Worm (Caenorhabditis elegans) whole organism, L1 larva: ENCODE results near the gene hal-3.
A peak's percentile ranks its signal among the peaks of the same experiment; 100 is the strongest.

Experiments used
- C34B4.2 ChIP-seq: sonication (generic microtip); optimal IDR thresholded peaks from 2 replicates; lab custom pipeline; 2017; ENCODE audit warnings: mild to moderate bottlenecking, missing genetic modification characterization, missing compliant biosample characterization
- Y116A8C.19 ChIP-seq: sonication (generic microtip); optimal IDR thresholded peaks from 2 replicates; lab custom pipeline; 2016; ENCODE audit warnings: missing compliant biosample characterization, missing genetic modification characterization, borderline replicate concordance
- alr-1 ChIP-seq: fragments of 200-800 bp; sonication (Bioruptor generic); optimal IDR thresholded peaks from 2 replicates; lab custom pipeline; 2018; ENCODE audit warnings: borderline replicate concordance, mild to moderate bottlenecking, missing genetic modification characterization, missing compliant biosample characterization
- aly-2 ChIP-seq: fragments of 150-350 bp; optimal IDR thresholded peaks from 2 replicates; lab custom pipeline; 2014; ENCODE audit warnings: missing biosample characterization, missing genetic modification characterization
- ama-1 ChIP-seq: fragments of 150-350 bp; optimal IDR thresholded peaks from 2 replicates; lab custom pipeline; 2014
- blmp-1 ChIP-seq: fragments of 150-350 bp; optimal IDR thresholded peaks from 2 replicates; lab custom pipeline; 2014; ENCODE audit warnings: missing biosample characterization, missing genetic modification characterization
- ceh-63 ChIP-seq: fragments of 200-800 bp; sonication (Bioruptor generic); optimal IDR thresholded peaks from 2 replicates; lab custom pipeline; 2018; ENCODE audit warnings: mild to moderate bottlenecking, missing genetic modification characterization, missing compliant biosample characterization
- ceh-82 ChIP-seq, 3 experiments: fragments of 150-350 bp in 1 of 3; sonication (generic microtip) in 2 of 3; optimal IDR thresholded peaks; 2 replicates each; lab custom pipeline; 2014 to 2017; ENCODE audit warnings: missing biosample characterization in 3 of 3, missing genetic modification characterization in 3 of 3
- ceh-90 ChIP-seq: sonication (generic microtip); optimal IDR thresholded peaks from 2 replicates; lab custom pipeline; 2016; ENCODE audit warnings: missing genetic modification characterization, missing compliant biosample characterization
- dpl-1 ChIP-seq, 3 experiments: fragments of 150-350 bp in 2 of 3; sonication (generic microtip) in 1 of 3; optimal IDR thresholded peaks; 2 replicates each; lab custom pipeline; 2014 to 2017; ENCODE audit warnings: missing biosample characterization in 3 of 3, missing genetic modification characterization in 3 of 3, missing genetic modification reagents in 3 of 3
- dsc-1 ChIP-seq: sonication (generic microtip); optimal IDR thresholded peaks from 2 replicates; lab custom pipeline; 2016; ENCODE audit warnings: mild to moderate bottlenecking, missing genetic modification characterization, missing compliant biosample characterization
- efl-1 ChIP-seq, 4 experiments: fragments of 150-350 bp; optimal IDR thresholded peaks in 3 of 4; peaks in 1 of 4; 1 replicate in 1 of 4; 2 replicates in 3 of 4; lab custom pipeline; 2014; ENCODE audit warnings: missing biosample characterization in 2 of 4, missing genetic modification characterization in 2 of 4, missing genetic modification reagents in 2 of 4
- efl-3 ChIP-seq: fragments of 200-800 bp; sonication (Bioruptor generic); optimal IDR thresholded peaks from 2 replicates; lab custom pipeline; 2018; ENCODE audit warnings: mild to moderate bottlenecking, missing genetic modification characterization, missing compliant biosample characterization
- egl-13 ChIP-seq: sonication (generic microtip); optimal IDR thresholded peaks from 2 replicates; lab custom pipeline; 2016; ENCODE audit warnings: missing genotype, missing genetic modification reagents, missing genetic modification characterization, missing compliant biosample characterization
- elt-3 ChIP-seq, 6 experiments: fragments of 150-350 bp in 1 of 6; sonication (generic microtip); optimal IDR thresholded peaks; 2 replicates each; lab custom pipeline; 2017 to 2018; ENCODE audit warnings: missing biosample characterization in 6 of 6, missing genetic modification characterization in 6 of 6, inconsistent platforms in 1 of 6
- fkh-10 ChIP-seq: sonication (generic microtip); optimal IDR thresholded peaks from 2 replicates; lab custom pipeline; 2017; ENCODE audit warnings: missing biosample characterization, missing genetic modification reagents, missing genetic modification characterization
- fkh-4 ChIP-seq: sonication (generic microtip); optimal IDR thresholded peaks from 2 replicates; lab custom pipeline; 2016; ENCODE audit warnings: missing compliant biosample characterization, missing genetic modification characterization, borderline replicate concordance
- fkh-8 ChIP-seq: sonication (generic microtip); optimal IDR thresholded peaks from 2 replicates; lab custom pipeline; 2016; ENCODE audit warnings: mild to moderate bottlenecking, missing genetic modification characterization, missing compliant biosample characterization
- grh-1 ChIP-seq: fragments of 200-800 bp; sonication (Bioruptor generic); IDR thresholded peaks from 2 replicates; pipeline ENCODE4 v1.3.6; 2022; ENCODE audit warnings: missing genetic modification reagents, missing genetic modification characterization, missing compliant biosample characterization
- irx-1 ChIP-seq: sonication (generic microtip); optimal IDR thresholded peaks from 2 replicates; lab custom pipeline; 2016; ENCODE audit warnings: missing genetic modification characterization, missing compliant biosample characterization
- lin-14 ChIP-seq: fragments of 200-800 bp; sonication (Bioruptor generic); optimal IDR thresholded peaks from 2 replicates; lab custom pipeline; 2018; ENCODE audit warnings: mild to moderate bottlenecking, missing genetic modification characterization, moderate library complexity, missing compliant biosample characterization
- lin-15B ChIP-seq: fragments of 150-350 bp; sonication (generic microtip); optimal IDR thresholded peaks from 3 replicates; lab custom pipeline; 2014; ENCODE audit warnings: missing biosample characterization, missing genetic modification characterization
- lsy-2 ChIP-seq, 2 experiments: fragments of 150-350 bp; optimal IDR thresholded peaks; 2 replicates each; lab custom pipeline; 2014; ENCODE audit warnings: missing biosample characterization in 2 of 2, missing genetic modification characterization in 2 of 2
- mef-2 ChIP-seq: fragments of 150-350 bp; optimal IDR thresholded peaks from 2 replicates; lab custom pipeline; 2014; ENCODE audit warnings: missing biosample characterization, missing genetic modification characterization
- mep-1 ChIP-seq: fragments of 150-350 bp; optimal IDR thresholded peaks from 2 replicates; lab custom pipeline; 2014; ENCODE audit warnings: missing biosample characterization, missing genetic modification characterization
- nhr-11 ChIP-seq: fragments of 150-350 bp; optimal IDR thresholded peaks from 2 replicates; lab custom pipeline; 2014; ENCODE audit warnings: missing biosample characterization, missing genetic modification characterization
- nhr-12 ChIP-seq: sonication (generic microtip); optimal IDR thresholded peaks from 2 replicates; lab custom pipeline; 2017; ENCODE audit warnings: missing biosample characterization, missing genetic modification characterization
- nhr-19 ChIP-seq: fragments of 200-800 bp; sonication (Bioruptor generic); conservative IDR thresholded peaks from 2 replicates; pipeline ENCODE4 v1.3.6; 2022; ENCODE audit warnings: missing genetic modification characterization, missing compliant biosample characterization
- nhr-20 ChIP-seq: sonication (generic microtip); optimal IDR thresholded peaks from 2 replicates; lab custom pipeline; 2016; ENCODE audit warnings: mild to moderate bottlenecking, missing genetic modification characterization, missing compliant biosample characterization
- nhr-28 ChIP-seq: fragments of 150-350 bp; optimal IDR thresholded peaks from 2 replicates; lab custom pipeline; 2014; ENCODE audit warnings: missing biosample characterization, missing genetic modification characterization
- nhr-71 ChIP-seq: sonication (generic microtip); optimal IDR thresholded peaks from 2 replicates; lab custom pipeline; 2016; ENCODE audit warnings: mild to moderate bottlenecking, missing genetic modification characterization, moderate library complexity, missing compliant biosample characterization
- nhr-84 ChIP-seq: sonication (generic microtip); optimal IDR thresholded peaks from 2 replicates; lab custom pipeline; 2017; ENCODE audit warnings: missing biosample characterization, missing genetic modification characterization
- nhr-85 ChIP-seq: sonication (generic microtip); peaks from one replicate; lab custom pipeline; 2016; ENCODE audit warnings: missing genetic modification characterization, inconsistent platforms, missing compliant biosample characterization
- nhr-90 ChIP-seq: sonication (generic microtip); optimal IDR thresholded peaks from 2 replicates; lab custom pipeline; 2016; ENCODE audit warnings: mild to moderate bottlenecking, missing genetic modification characterization, missing compliant biosample characterization; ENCODE audit not compliant: poor library complexity
- pax-3 ChIP-seq: fragments of 200-800 bp; sonication (Bioruptor generic); optimal IDR thresholded peaks from 2 replicates; lab custom pipeline; 2018; ENCODE audit warnings: mild to moderate bottlenecking, missing genetic modification characterization, moderate library complexity, missing compliant biosample characterization
- rnt-1 ChIP-seq: sonication (generic microtip); optimal IDR thresholded peaks from 2 replicates; lab custom pipeline; 2016; ENCODE audit warnings: mild to moderate bottlenecking, missing genetic modification characterization, moderate library complexity, missing compliant biosample characterization
- snpc-4 ChIP-seq: fragments of 150-350 bp; optimal IDR thresholded peaks from 2 replicates; lab custom pipeline; 2014; ENCODE audit warnings: missing biosample characterization, missing genetic modification characterization
- snu-23 ChIP-seq: sonication (generic microtip); optimal IDR thresholded peaks from 2 replicates; lab custom pipeline; 2016; ENCODE audit warnings: missing genetic modification characterization, missing compliant biosample characterization
- sox-4 ChIP-seq: sonication (generic microtip); optimal IDR thresholded peaks from 2 replicates; lab custom pipeline; 2016; ENCODE audit warnings: missing genetic modification characterization, missing compliant biosample characterization
- tbx-2 ChIP-seq: sonication (generic microtip); optimal IDR thresholded peaks from 2 replicates; lab custom pipeline; 2016; ENCODE audit warnings: missing genetic modification characterization, missing compliant biosample characterization
- tlp-1 ChIP-seq: fragments of 150-350 bp; optimal IDR thresholded peaks from 2 replicates; lab custom pipeline; 2014; ENCODE audit warnings: missing biosample characterization, missing genetic modification characterization
- unc-130 ChIP-seq: fragments of 150-350 bp; optimal IDR thresholded peaks from 2 replicates; lab custom pipeline; 2017; ENCODE audit warnings: missing biosample characterization, missing genetic modification characterization, inconsistent platforms
- unc-30 ChIP-seq: sonication (generic microtip); optimal IDR thresholded peaks from 2 replicates; lab custom pipeline; 2017; ENCODE audit warnings: missing biosample characterization, missing genetic modification characterization
- unc-62 ChIP-seq: fragments of 150-350 bp; optimal IDR thresholded peaks from 2 replicates; lab custom pipeline; 2014; ENCODE audit warnings: missing biosample characterization, missing genetic modification reagents, missing genetic modification characterization
- unc-86 ChIP-seq: sonication (generic microtip); optimal IDR thresholded peaks from 2 replicates; lab custom pipeline; 2016; ENCODE audit warnings: missing genetic modification characterization, missing compliant biosample characterization
- unc-98 ChIP-seq: fragments of 200-800 bp; sonication (Bioruptor generic); IDR thresholded peaks from 2 replicates; pipeline ENCODE4 v1.3.6; 2022; ENCODE audit warnings: missing genetic modification characterization, missing compliant biosample characterization
- vab-15 ChIP-seq: sonication (generic microtip); optimal IDR thresholded peaks from 2 replicates; lab custom pipeline; 2017; ENCODE audit warnings: missing genotype, mild to moderate bottlenecking, missing genetic modification characterization, missing compliant biosample characterization
- xbp-1 ChIP-seq: sonication (generic microtip); optimal IDR thresholded peaks from 2 replicates; lab custom pipeline; 2016; ENCODE audit warnings: missing genetic modification characterization, missing compliant biosample characterization
- zag-1 ChIP-seq: fragments of 150-350 bp; optimal IDR thresholded peaks from 2 replicates; lab custom pipeline; 2014; ENCODE audit warnings: missing biosample characterization, missing genetic modification characterization
- zip-4 ChIP-seq: fragments of 200-800 bp; sonication (Bioruptor generic); optimal IDR thresholded peaks from 2 replicates; lab custom pipeline; 2018; ENCODE audit warnings: mild to moderate bottlenecking, missing genetic modification characterization, moderate library complexity, missing compliant biosample characterization
- ztf-11 ChIP-seq, 2 experiments: sonication (generic microtip); optimal IDR thresholded peaks; 2 replicates each; lab custom pipeline; 2016 to 2017; ENCODE audit warnings: missing genetic modification characterization in 2 of 2, missing biosample characterization in 1 of 2, missing compliant biosample characterization in 1 of 2

hal-3 gene

DNA sequence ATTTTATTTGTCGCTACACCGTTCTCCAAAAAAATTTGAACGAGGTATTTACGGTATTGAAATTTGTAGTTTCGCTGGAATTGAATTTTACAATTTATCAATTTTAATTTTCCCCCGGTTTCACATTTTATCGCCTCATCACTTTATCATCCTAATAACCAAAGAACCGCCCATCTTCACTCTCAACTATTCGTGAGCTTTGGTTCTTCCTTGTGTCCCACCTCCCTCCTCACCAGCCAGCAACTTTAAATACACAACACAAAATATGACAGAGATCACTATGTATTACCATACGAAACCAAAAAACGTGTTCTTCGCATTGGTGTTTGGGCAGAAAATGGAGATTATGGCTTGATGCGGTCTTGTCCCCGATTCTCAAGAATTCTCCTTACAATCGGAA is 12.9 kb downstream of the hal-3 start (continued):
- no peak for TF ChIP-seq mep-1 (tag; lab: Kevin White, UChicago)
- TF ChIP-seq xbp-1 (tag; lab: Kevin White, UChicago): no peak
- no peak for TF ChIP-seq sox-4 (tag; lab: Kevin White, UChicago)
- TF ChIP-seq zag-1: no peak
- TF ChIP-seq unc-62 (GFP tag; lab: Kevin White, UChicago): no peak
- TF ChIP-seq Y116A8C.19 (tag; lab: Kevin White, UChicago): no peak
- TF ChIP-seq fkh-4 (tag; lab: Kevin White, UChicago): no peak
- TF ChIP-seq ceh-82 (tag; optimal IDR thresholded peaks at IDR 0.05; lab: Kevin White, UChicago): no peak
- TF ChIP-seq fkh-10: no peak
- TF ChIP-seq nhr-28 (tag; lab: Kevin White, UChicago): no peak
- TF ChIP-seq snpc-4 (tag; lab: Kevin White, UChicago): no peak
- TF ChIP-seq tbx-2 (tag; lab: Kevin White, UChicago): no peak
- TF ChIP-seq nhr-19 (GFP tag; lab: Robert Waterston, UW): peak; percentile 71
- TF ChIP-seq vab-15 (tag; lab: Kevin White, UChicago): no peak
- TF ChIP-seq dpl-1 (GFP tag; optimal IDR thresholded peaks at IDR 0.05; lab: Kevin White, UChicago): peak in 1 of 3 experiments; percentile 10
- TF ChIP-seq blmp-1 (tag; lab: Kevin White, UChicago): peak; percentile 44
- TF ChIP-seq lsy-2 (tag; optimal IDR thresholded peaks at IDR 0.05; lab: Kevin White, UChicago): peak in 1 of 2 experiments; percentile 4
- no peak for TF ChIP-seq nhr-85 (tag; lab: Kevin White, UChicago)
- TF ChIP-seq zip-4 (GFP tag; lab: Kevin White, UChicago): no peak
- peak; percentile 8 for TF ChIP-seq lin-14 (GFP tag; lab: Kevin White, UChicago)
- no peak for TF ChIP-seq ceh-90 (tag; lab: Kevin White, UChicago)
- peak; percentile 55 for TF ChIP-seq nhr-20 (tag; lab: Kevin White, UChicago)
- TF ChIP-seq tlp-1 (tag; lab: Kevin White, UChicago): no peak
- TF ChIP-seq nhr-12: no peak
- TF ChIP-seq efl-3 (GFP tag; lab: Kevin White, UChicago): no peak
- TF ChIP-seq unc-30 (tag; lab: Kevin White, UChicago): no peak
- no peak for TF ChIP-seq irx-1 (tag; lab: Kevin White, UChicago)
- no peak for TF ChIP-seq fkh-8
- no peak for TF ChIP-seq nhr-71
- no peak for TF ChIP-seq nhr-90 (tag; lab: Kevin White, UChicago)
- TF ChIP-seq C34B4.2 (tag; lab: Kevin White, UChicago): no peak
- no peak for TF ChIP-seq efl-1 (optimal IDR thresholded peaks at IDR 0.05; lab: Kevin White, UChicago)
- no peak for TF ChIP-seq efl-1 (GFP tag; optimal IDR thresholded peaks at IDR 0.05 in 1 of 2; lab: Kevin White, UChicago)
- no peak for TF ChIP-seq nhr-11 (tag; lab: Kevin White, UChicago)
- TF ChIP-seq nhr-84 (tag; lab: Kevin White, UChicago): no peak
- TF ChIP-seq mef-2: no peak
- no peak for TF ChIP-seq lin-15B (tag; lab: Kevin White, UChicago)
- TF ChIP-seq snu-23 (GFP tag; lab: Kevin White, UChicago): peak; percentile 27
- TF ChIP-seq grh-1 (GFP tag; lab: Robert Waterston, UW): no peak
- TF ChIP-seq ama-1 (lab: Kevin White, UChicago): peak; percentile 45
- TF ChIP-seq, all 84 proteins: peak for 12

DNA sequence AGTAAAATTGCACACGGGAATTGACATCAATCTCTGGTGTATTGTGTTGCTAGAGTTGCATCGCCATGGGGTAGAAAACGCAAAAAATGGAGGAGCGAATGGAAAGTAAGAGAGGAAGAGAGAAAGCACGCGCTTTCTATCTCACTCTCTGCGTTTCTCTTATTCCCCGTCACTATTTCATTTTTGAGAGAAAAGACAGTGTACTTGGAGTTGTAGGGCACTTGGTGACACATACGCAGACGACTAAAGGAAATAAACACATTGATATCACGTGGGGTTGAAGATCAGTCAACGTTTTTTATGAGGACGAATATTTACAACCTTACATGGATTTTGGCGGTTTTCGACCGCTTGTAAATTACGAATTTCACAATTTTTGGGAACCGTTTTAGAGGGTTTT is 13.5 kb downstream of the hal-3 start:
- TF ChIP-seq pax-3 (peak; percentile 85), aly-2 (no peak), unc-98 (0 out of 2 replicates have a peak, but pooled peaks have one; percentile 43), ceh-63 (peak; percentile 29), rnt-1 (tag; lab: Kevin White, UChicago) (peak; percentile 95), egl-13 (tag; lab: Kevin White, UChicago) (peak; percentile 66), unc-130 (tag; lab: Kevin White, UChicago) (peak; percentile 82), fkh-10 (peak; percentile 69), lin-15B (tag; lab: Kevin White, UChicago) (peak; percentile 38), irx-1 (tag; lab: Kevin White, UChicago) (peak; percentile 93), xbp-1 (tag; lab: Kevin White, UChicago) (peak; percentile 96), elt-3 (tag; optimal IDR thresholded peaks at IDR 0.05; lab: Kevin White, UChicago) (peak in 5 of 6 experiments; percentile 40 to 99 (median 95)), fkh-4 (tag; lab: Kevin White, UChicago) (no peak), unc-86 (tag; lab: Kevin White, UChicago) (peak; percentile 76), ama-1 (lab: Kevin White, UChicago) (peak; percentile 75), nhr-28 (tag; lab: Kevin White, UChicago) (peak; percentile 9), dsc-1 (tag; lab: Kevin White, UChicago) (peak; percentile 74), efl-1 (optimal IDR thresholded peaks at IDR 0.05; lab: Kevin White, UChicago) (peak; percentile 84), efl-1 (GFP tag; optimal IDR thresholded peaks at IDR 0.05 in 1 of 2; lab: Kevin White, UChicago) (peak; percentile 64 to 97), ceh-82 (tag; optimal IDR thresholded peaks at IDR 0.05; lab: Kevin White, UChicago) (peak; percentile 68 to 91 (median 88)), alr-1 (tag; lab: Kevin White, UChicago) (no peak), zag-1 (peak; percentile 69), ztf-11 (tag; optimal IDR thresholded peaks at IDR 0.05; lab: Kevin White, UChicago) (no peak)
